Worm (Caenorhabditis elegans) whole organism, L1 larva: ENCODE results near the gene C16A3.2.

Experiments
- aha-1 ChIP-seq: fragments of 150-350 bp; optimal IDR thresholded peaks from 2 replicates; lab custom pipeline; 2014; ENCODE audit warnings: missing biosample characterization, missing genetic modification characterization
- ces-1 ChIP-seq: fragments of 150-350 bp; optimal IDR thresholded peaks from 2 replicates; lab custom pipeline; 2014; ENCODE audit warnings: missing biosample characterization, missing genetic modification reagents, missing genetic modification characterization
- elt-2 ChIP-seq: sonication (generic microtip); optimal IDR thresholded peaks from 2 replicates; lab custom pipeline; 2016; ENCODE audit warnings: missing genetic modification characterization, mild to moderate bottlenecking, inconsistent platforms, missing compliant biosample characterization, missing genetic modification reagents
- fkh-10 ChIP-seq: sonication (generic microtip); optimal IDR thresholded peaks from 2 replicates; lab custom pipeline; 2017; ENCODE audit warnings: missing biosample characterization, missing genetic modification reagents, missing genetic modification characterization
- jun-1 ChIP-seq: fragments of 150-350 bp; optimal IDR thresholded peaks from 2 replicates; lab custom pipeline; 2014; ENCODE audit warnings: missing biosample characterization, missing genetic modification reagents, missing genetic modification characterization
- lir-3 ChIP-seq: sonication (generic microtip); optimal IDR thresholded peaks from 2 replicates; lab custom pipeline; 2016; ENCODE audit warnings: mild to moderate bottlenecking, missing genetic modification characterization, moderate library complexity, missing compliant biosample characterization; ENCODE audit not compliant: poor library complexity
- nhr-12 ChIP-seq: sonication (generic microtip); optimal IDR thresholded peaks from 2 replicates; lab custom pipeline; 2017; ENCODE audit warnings: missing biosample characterization, missing genetic modification characterization
- pag-3 ChIP-seq: sonication (generic microtip); optimal IDR thresholded peaks from 2 replicates; lab custom pipeline; 2017; ENCODE audit warnings: missing genetic modification characterization, mild to moderate bottlenecking, missing compliant biosample characterization, antibody characterized with exemption, borderline replicate concordance; ENCODE audit not compliant: insufficient read depth
- sup-37 ChIP-seq: fragments of 200-800 bp; sonication (Bioruptor generic); optimal IDR thresholded peaks from 2 replicates; lab custom pipeline; 2018; ENCODE audit warnings: mild to moderate bottlenecking, missing genetic modification characterization, missing compliant biosample characterization
- unc-130 ChIP-seq: fragments of 150-350 bp; optimal IDR thresholded peaks from 2 replicates; lab custom pipeline; 2017; ENCODE audit warnings: missing biosample characterization, missing genetic modification characterization, inconsistent platforms
- zip-4 ChIP-seq: fragments of 200-800 bp; sonication (Bioruptor generic); optimal IDR thresholded peaks from 2 replicates; lab custom pipeline; 2018; ENCODE audit warnings: mild to moderate bottlenecking, missing genetic modification characterization, moderate library complexity, missing compliant biosample characterization
- ztf-11 ChIP-seq, 2 experiments: sonication (generic microtip); optimal IDR thresholded peaks; 2 replicates each; lab custom pipeline; 2016 to 2017; ENCODE audit warnings: missing genetic modification characterization in 2 of 2, missing biosample characterization in 1 of 2, missing compliant biosample characterization in 1 of 2

ce11 chrIII:6418254-6418653, 28.6 kb downstream of the C16A3.2 start:
- TF ChIP-seq jun-1 (tag; lab: Kevin White, UChicago) (no peak), aha-1 (tag; lab: Kevin White, UChicago) (no peak), ces-1 (no peak), elt-2 (tag; lab: Kevin White, UChicago) (no peak), lir-3 (tag; lab: Kevin White, UChicago) (no peak), fkh-10 (GFP tag; lab: Kevin White, UChicago) (no peak), zip-4 (GFP tag; lab: Kevin White, UChicago) (no peak), unc-130 (tag; lab: Kevin White, UChicago) (no peak), ztf-11 (tag; optimal IDR thresholded peaks at IDR 0.05; lab: Kevin White, UChicago) (no peak), pag-3 (tag; lab: Kevin White, UChicago) (no peak), sup-37 (no peak), nhr-12 (tag; lab: Kevin White, UChicago) (no peak)
